Worm (Caenorhabditis elegans): ENCODE data around the gene slc-25A29.

slc-25A29 gene

DNA sequence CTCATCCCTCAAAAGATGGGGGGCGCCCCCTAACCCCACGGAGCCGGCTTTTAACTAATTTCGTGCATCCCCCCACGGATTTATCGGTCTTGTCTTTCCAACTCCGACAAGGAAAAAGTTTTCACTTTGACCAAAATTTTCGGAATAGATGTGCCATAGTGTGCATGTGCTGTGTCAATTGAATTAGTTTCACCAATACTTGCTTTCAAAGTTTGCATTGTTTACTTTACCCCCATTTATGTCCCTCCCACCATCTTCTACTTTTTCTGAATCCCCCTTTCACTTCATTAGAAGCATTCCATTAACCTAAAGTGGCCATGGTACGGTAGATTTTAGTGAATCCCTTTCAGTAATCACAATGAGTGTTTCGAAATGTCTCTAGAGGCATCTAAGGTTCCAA lies 40.3 kb downstream of the slc-25A29 start:
- TF ChIP-seq madf-3 (GFP tag; IDR thresholded peaks at IDR 0.05) = 0 out of 2 replicates have a peak, but pooled peaks have one; percentile 32
- no peak for TF ChIP-seq ceh-27 (GFP tag; optimal IDR thresholded peaks at IDR 0.05)
- TF ChIP-seq madf-8 (GFP tag; conservative IDR thresholded peaks at IDR 0.05) = no peak
- TF ChIP-seq hmg-1.2 (GFP tag; IDR thresholded peaks at IDR 0.05) = no peak
- TF ChIP-seq F33H1.4 (GFP tag; IDR thresholded peaks at IDR 0.05) = no peak
- TF ChIP-seq ztf-28 (GFP tag; IDR thresholded peaks at IDR 0.05) = 0 out of 2 replicates have a peak, but pooled peaks have one; percentile 13

DNA sequence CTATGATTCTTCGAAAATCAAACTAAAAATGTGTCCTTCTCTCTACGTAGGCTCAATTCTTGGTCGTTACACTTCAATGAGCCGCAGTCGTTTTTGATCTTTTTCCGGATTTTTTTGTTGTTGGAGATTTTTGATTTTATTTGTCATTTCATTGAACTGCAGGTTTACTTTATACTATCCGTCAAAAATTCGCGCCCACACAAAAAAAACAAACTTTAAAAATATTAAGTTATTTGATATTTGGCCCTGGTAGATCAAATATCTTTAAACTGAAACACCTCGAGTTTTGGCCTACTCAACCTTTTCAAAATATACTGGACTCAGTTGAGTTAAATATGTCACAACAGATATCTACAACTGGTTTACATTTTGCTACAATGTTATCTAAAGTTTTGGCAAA lies 42.3 kb downstream of the slc-25A29 start:
- TF ChIP-seq atf-7 (tag; optimal IDR thresholded peaks at IDR 0.05) (no peak), madf-6 (GFP tag; IDR thresholded peaks at IDR 0.05) (peak; percentile 52; the same call in 1 of the 2 replicates), efl-1 (GFP tag; optimal IDR thresholded peaks at IDR 0.05) (peak; percentile 53)

DNA sequence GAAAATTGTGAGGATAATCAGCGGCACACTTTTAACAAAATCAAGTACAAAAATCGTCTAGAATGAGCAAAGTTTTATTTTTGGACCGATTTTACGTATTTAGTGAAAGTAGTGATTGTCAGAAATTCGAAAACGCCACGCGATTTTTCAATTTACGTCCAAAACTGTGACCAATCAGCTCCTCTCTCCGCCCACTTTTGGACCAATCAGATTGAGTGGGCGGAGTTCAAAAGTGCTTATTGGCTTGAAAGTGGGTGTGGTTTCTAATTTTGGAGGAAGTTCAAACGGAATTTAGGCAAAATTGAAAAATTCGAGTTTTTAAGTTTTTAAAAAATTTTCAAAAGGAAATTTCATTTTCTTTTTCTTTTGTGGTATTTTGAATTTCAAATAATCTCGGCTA lies 43.5 kb downstream of the slc-25A29 start:
- TF ChIP-seq nfya-2 (GFP tag; IDR thresholded peaks at IDR 0.05) (no peak), bed-1 (GFP tag; IDR thresholded peaks at IDR 0.05) (no peak), egrh-3 (GFP tag; IDR thresholded peaks at IDR 0.05) (no peak), B0336.3 (GFP tag; IDR thresholded peaks at IDR 0.05) (no peak), lag-1 (GFP tag; IDR thresholded peaks at IDR 0.05) (no peak), ztf-3 (GFP tag; optimal IDR thresholded peaks at IDR 0.05) (no peak), him-1 (tag; optimal IDR thresholded peaks at IDR 0.05) (no peak), efl-1 (GFP tag; optimal IDR thresholded peaks at IDR 0.05) (no peak), snpc-3.4 (tag; optimal IDR thresholded peaks at IDR 0.05) (no peak), ztf-28 (GFP tag; IDR thresholded peaks at IDR 0.05) (no peak), T26A5.8 (tag; optimal IDR thresholded peaks at IDR 0.05) (no peak), B0019.2 (GFP tag; conservative IDR thresholded peaks at IDR 0.05) (no peak), atf-7 (tag; optimal IDR thresholded peaks at IDR 0.05) (no peak), F57A8.1 (GFP tag; optimal IDR thresholded peaks at IDR 0.05) (no peak), zim-3 (tag; optimal IDR thresholded peaks at IDR 0.05) (no peak), mcd-1 (GFP tag; IDR thresholded peaks at IDR 0.05) (no peak), fkh-3 (tag; optimal IDR thresholded peaks at IDR 0.05) (no peak)

DNA sequence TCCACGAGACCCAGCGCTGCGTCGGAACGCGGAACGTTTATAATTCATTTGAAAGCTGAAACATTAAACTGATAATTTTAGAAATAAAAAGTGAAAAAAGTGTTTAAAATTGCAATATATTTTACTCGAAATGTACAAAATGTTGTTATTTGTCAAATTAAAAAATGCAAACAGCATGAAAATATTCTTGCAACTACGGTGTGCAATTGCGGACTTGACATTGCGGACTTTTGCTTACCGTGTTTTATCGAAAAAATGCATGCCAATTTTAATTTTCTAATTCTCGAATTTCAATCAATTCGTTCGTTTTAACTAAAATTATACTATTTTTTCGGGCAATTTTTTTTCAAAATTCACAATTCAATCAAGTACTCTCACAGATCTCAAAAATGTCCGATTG lies 45.8 kb downstream of the slc-25A29 start, which contains the start of the genes R11H6.5 and ccnk-1:
TSS of gene R11H6.5 (minus strand) at position 55 of the 400 bp plus-strand sequence.
TSS of gene ccnk-1 (plus strand) at position 381 of the 400 bp plus-strand sequence.
- TF ChIP-seq dpl-1 (GFP tag; optimal IDR thresholded peaks at IDR 0.05) (no peak), nhr-90 (tag; optimal IDR thresholded peaks at IDR 0.05) (no peak), snpc-1.1 (tag; optimal IDR thresholded peaks at IDR 0.05; ENCODE audit: insufficient read depth) (peak; percentile 16), ceh-91 (GFP tag; IDR thresholded peaks at IDR 0.05) (peak; percentile 58), F23B12.7 (tag; optimal IDR thresholded peaks at IDR 0.05; ENCODE audit: insufficient read depth) (peak; percentile 59), rpc-1 (optimal IDR thresholded peaks at IDR 0.05) (no peak), rpc-1 (tag; optimal IDR thresholded peaks at IDR 0.05) (no peak), F49E8.2 (tag; optimal IDR thresholded peaks at IDR 0.05; ENCODE audit: insufficient read depth) (peak; percentile 19), snpc-1.3 (tag; optimal IDR thresholded peaks at IDR 0.05; ENCODE audit: insufficient read depth) (peak; percentile 42), bed-1 (GFP tag; IDR thresholded peaks at IDR 0.05) (no peak), lsl-1 (GFP tag; optimal IDR thresholded peaks at IDR 0.05) (peak; percentile 93), snpc-4 (GFP tag; optimal IDR thresholded peaks at IDR 0.05) (no peak), snpc-4 (tag; optimal IDR thresholded peaks at IDR 0.05) (peak in 1 of 4 experiments; percentile 8), D2030.7 (GFP tag; IDR thresholded peaks at IDR 0.05) (peak; percentile 8; the same call in 1 of the 2 replicates)
